Worm (Caenorhabditis elegans) whole organism, young adult: ENCODE measurements around the gene mip-1.
A peak's percentile ranks its signal among the peaks of the same experiment; 100 is the strongest.

Experiments
- B0261.1 ChIP-seq: sonication (generic microtip); optimal IDR thresholded peaks from 2 replicates; lab custom pipeline; 2016; ENCODE audit warnings: mild to moderate bottlenecking, missing genetic modification characterization, moderate library complexity, missing compliant biosample characterization
- F22D6.2 ChIP-seq: sonication (generic microtip); optimal IDR thresholded peaks from 2 replicates; lab custom pipeline; 2016; ENCODE audit warnings: mild to moderate bottlenecking, missing genetic modification characterization, missing compliant biosample characterization
- F37B4.10 ChIP-seq: fragments of 200-800 bp; sonication (Bioruptor generic); IDR thresholded peaks from 2 replicates; pipeline ENCODE4 v1.3.6; 2022; ENCODE audit warnings: missing genetic modification characterization, missing compliant biosample characterization
- F49E8.2 ChIP-seq: sonication (generic microtip); optimal IDR thresholded peaks from 3 replicates; lab custom pipeline; 2017; ENCODE audit warnings: missing genetic modification characterization, mild to moderate bottlenecking, missing compliant biosample characterization, antibody characterized with exemption, moderate library complexity; ENCODE audit not compliant: insufficient read depth
- F52B5.7 ChIP-seq: sonication (generic microtip); optimal IDR thresholded peaks from 2 replicates; lab custom pipeline; 2016; ENCODE audit warnings: mild to moderate bottlenecking, missing genetic modification characterization, missing compliant biosample characterization
- F55B11.4 ChIP-seq: sonication (generic microtip); optimal IDR thresholded peaks from 2 replicates; lab custom pipeline; 2016; ENCODE audit warnings: missing compliant biosample characterization, missing genetic modification characterization, borderline replicate concordance; ENCODE audit not compliant: insufficient read depth
- F57C9.4 ChIP-seq: sonication (generic microtip); optimal IDR thresholded peaks from 2 replicates; lab custom pipeline; 2017; ENCODE audit warnings: mild to moderate bottlenecking, missing genetic modification characterization, missing compliant biosample characterization
- Y67H2A.10 ChIP-seq: fragments of 200-800 bp; sonication (Bioruptor generic); conservative IDR thresholded peaks from 2 replicates; pipeline ENCODE4 v1.3.6; 2022; ENCODE audit warnings: missing genetic modification reagents, missing genetic modification characterization, missing compliant biosample characterization
- aptf-2 ChIP-seq: fragments of 200-800 bp; sonication (Bioruptor generic); conservative IDR thresholded peaks from 2 replicates; pipeline ENCODE4 v1.3.6; 2022; ENCODE audit warnings: missing genetic modification reagents, missing genetic modification characterization, missing compliant biosample characterization
- aptf-3 ChIP-seq: fragments of 200-800 bp; sonication (Bioruptor generic); IDR thresholded peaks from 2 replicates; pipeline ENCODE4 v1.3.6; 2022; ENCODE audit warnings: missing genetic modification characterization, missing compliant biosample characterization
- atf-7 ChIP-seq: sonication (generic microtip); optimal IDR thresholded peaks from 2 replicates; lab custom pipeline; 2017; ENCODE audit warnings: mild to moderate bottlenecking, missing genetic modification characterization, missing compliant biosample characterization
- attf-3 ChIP-seq: fragments of 200-800 bp; sonication (Bioruptor generic); conservative IDR thresholded peaks from 2 replicates; pipeline ENCODE4 v1.3.6; 2022; ENCODE audit warnings: missing genetic modification reagents, missing genetic modification characterization, missing compliant biosample characterization
- bed-1 ChIP-seq: fragments of 200-800 bp; sonication (Bioruptor generic); IDR thresholded peaks from 2 replicates; pipeline ENCODE4 v1.3.6; 2022; ENCODE audit warnings: missing genetic modification reagents, missing genetic modification characterization, missing compliant biosample characterization
- ccch-3 ChIP-seq: fragments of 200-800 bp; sonication (Bioruptor generic); optimal IDR thresholded peaks from 2 replicates; lab custom pipeline; 2018; ENCODE audit warnings: mild to moderate bottlenecking, missing genetic modification characterization, missing compliant biosample characterization
- cebp-1 ChIP-seq, 2 experiments: fragments of 200-800 bp in 1 of 2; sonication (Bioruptor generic) in 1 of 2; sonication (generic microtip) in 1 of 2; IDR thresholded peaks in 1 of 2; optimal IDR thresholded peaks in 1 of 2; 2 replicates each; pipeline versions ENCODE4 v1.3.6 to Lab custom; 2017 to 2022; ENCODE audit warnings: missing compliant biosample characterization in 2 of 2, missing genetic modification characterization in 2 of 2, mild to moderate bottlenecking in 1 of 2, missing genetic modification reagents in 1 of 2, moderate library complexity in 1 of 2
- ceh-100 ChIP-seq: fragments of 200-800 bp; sonication (Bioruptor generic); IDR thresholded peaks from 2 replicates; pipeline ENCODE4 v1.3.6; 2022; ENCODE audit warnings: missing genetic modification reagents, missing genetic modification characterization, missing compliant biosample characterization
- ceh-40 ChIP-seq: fragments of 200-800 bp; sonication (Bioruptor generic); IDR thresholded peaks from 2 replicates; pipeline ENCODE4 v1.3.6; 2022; ENCODE audit warnings: missing genetic modification characterization, missing compliant biosample characterization
- ceh-79 ChIP-seq: sonication (generic microtip); optimal IDR thresholded peaks from 2 replicates; lab custom pipeline; 2017; ENCODE audit warnings: mild to moderate bottlenecking, missing genetic modification characterization, missing compliant biosample characterization
- ceh-91 ChIP-seq: fragments of 200-800 bp; sonication (Bioruptor generic); IDR thresholded peaks from 2 replicates; pipeline ENCODE4 v1.3.6; 2022; ENCODE audit warnings: missing genetic modification reagents, missing genetic modification characterization, missing compliant biosample characterization
- chd-7 ChIP-seq: sonication (generic microtip); optimal IDR thresholded peaks from 2 replicates; lab custom pipeline; 2016; ENCODE audit warnings: mild to moderate bottlenecking, missing genetic modification characterization, moderate library complexity, missing compliant biosample characterization
- die-1 ChIP-seq: sonication (generic microtip); optimal IDR thresholded peaks from 2 replicates; lab custom pipeline; 2016; ENCODE audit warnings: missing genotype, mild to moderate bottlenecking, missing genetic modification characterization, missing compliant biosample characterization
- dox-1 ChIP-seq: fragments of 200-800 bp; sonication (Bioruptor generic); IDR thresholded peaks from 2 replicates; pipeline ENCODE4 v1.3.6; 2022; ENCODE audit warnings: missing genetic modification reagents, missing genetic modification characterization, missing compliant biosample characterization
- egl-44 ChIP-seq: fragments of 200-800 bp; sonication (Bioruptor generic); IDR thresholded peaks from 2 replicates; pipeline ENCODE4 v1.3.6; 2022; ENCODE audit warnings: missing genetic modification reagents, missing genetic modification characterization, missing compliant biosample characterization
- ekl-4 ChIP-seq: fragments of 200-800 bp; sonication (Bioruptor generic); IDR thresholded peaks from 2 replicates; pipeline ENCODE4 v1.3.6; 2022; ENCODE audit warnings: missing genetic modification reagents, missing genetic modification characterization, missing compliant biosample characterization
- him-1 ChIP-seq: sonication (generic microtip); optimal IDR thresholded peaks from 2 replicates; lab custom pipeline; 2016; ENCODE audit warnings: missing genotype, missing genetic modification reagents, missing genetic modification characterization, missing compliant biosample characterization
- hlh-12 ChIP-seq: sonication (generic microtip); optimal IDR thresholded peaks from 2 replicates; lab custom pipeline; 2016; ENCODE audit warnings: missing genetic modification characterization, missing compliant biosample characterization
- hlh-26 ChIP-seq: fragments of 200-800 bp; sonication (Bioruptor generic); conservative IDR thresholded peaks from 2 replicates; pipeline ENCODE4 v1.3.6; 2022; ENCODE audit warnings: missing genetic modification reagents, missing genetic modification characterization, missing compliant biosample characterization
- lag-1 ChIP-seq: fragments of 200-800 bp; sonication (Bioruptor generic); IDR thresholded peaks from 2 replicates; pipeline ENCODE4 v1.3.6; 2022; ENCODE audit warnings: missing genetic modification reagents, missing genetic modification characterization, missing compliant biosample characterization
- lin-54 ChIP-seq: fragments of 200-800 bp; sonication (Bioruptor generic); optimal IDR thresholded peaks from 2 replicates; lab custom pipeline; 2018; ENCODE audit warnings: mild to moderate bottlenecking, missing genetic modification characterization, missing compliant biosample characterization
- lir-1 ChIP-seq: fragments of 200-800 bp; sonication (Bioruptor generic); conservative IDR thresholded peaks from 2 replicates; pipeline ENCODE4 v1.3.6; 2022; ENCODE audit warnings: missing genetic modification reagents, missing genetic modification characterization, missing compliant biosample characterization
- madf-3 ChIP-seq: fragments of 200-800 bp; sonication (Bioruptor generic); IDR thresholded peaks from 2 replicates; pipeline ENCODE4 v1.3.6; 2022; ENCODE audit warnings: missing genetic modification reagents, missing genetic modification characterization, missing compliant biosample characterization
- nfya-2 ChIP-seq: fragments of 200-800 bp; sonication (Bioruptor generic); IDR thresholded peaks from 2 replicates; pipeline ENCODE4 v1.3.6; 2022; ENCODE audit warnings: missing genetic modification reagents, missing genetic modification characterization, missing compliant biosample characterization
- nfyb-1 ChIP-seq: fragments of 200-800 bp; sonication (Bioruptor generic); IDR thresholded peaks from 2 replicates; pipeline ENCODE4 v1.3.6; 2022; ENCODE audit warnings: missing genetic modification reagents, missing genetic modification characterization, missing compliant biosample characterization
- nhr-90 ChIP-seq: sonication (generic microtip); optimal IDR thresholded peaks from 2 replicates; lab custom pipeline; 2016; ENCODE audit warnings: missing genotype, mild to moderate bottlenecking, missing genetic modification characterization, missing compliant biosample characterization
- pbrm-1 ChIP-seq: fragments of 200-800 bp; sonication (Bioruptor generic); IDR thresholded peaks from 2 replicates; pipeline ENCODE4 v1.3.6; 2022; ENCODE audit warnings: missing genetic modification reagents, missing genetic modification characterization, missing compliant biosample characterization
- rpc-1 ChIP-seq, 2 experiments: fragments of 150-350 bp in 1 of 2; sonication (generic microtip) in 1 of 2; optimal IDR thresholded peaks; 2 replicates each; lab custom pipeline; 2014 to 2018; ENCODE audit warnings: missing biosample characterization in 1 of 2, missing genetic modification characterization in 1 of 2, missing genetic modification reagents in 1 of 2, missing genotype in 1 of 2
- sdz-38 ChIP-seq: sonication (generic microtip); optimal IDR thresholded peaks from 2 replicates; lab custom pipeline; 2016; ENCODE audit warnings: missing genotype, missing genetic modification characterization, missing compliant biosample characterization
- sea-2 ChIP-seq: fragments of 200-800 bp; sonication (Bioruptor generic); IDR thresholded peaks from 2 replicates; pipeline ENCODE4 v1.3.6; 2022; ENCODE audit warnings: missing genetic modification characterization, missing compliant biosample characterization
- snpc-3.4 ChIP-seq: sonication (generic microtip); optimal IDR thresholded peaks from 2 replicates; lab custom pipeline; 2017; ENCODE audit warnings: missing genetic modification characterization, mild to moderate bottlenecking, missing compliant biosample characterization, antibody characterized with exemption, moderate library complexity, missing genotype, missing genetic modification reagents
- snpc-4 ChIP-seq, 5 experiments: fragments of 150-350 bp in 1 of 5; sonication (generic microtip) in 4 of 5; optimal IDR thresholded peaks; 2 replicates each; lab custom pipeline; 2014 to 2018; ENCODE audit warnings: missing genetic modification characterization in 5 of 5, missing biosample characterization in 3 of 5, antibody characterized with exemption in 2 of 5, mild to moderate bottlenecking in 2 of 5, missing compliant biosample characterization in 2 of 5, missing genotype in 2 of 5, moderate library complexity in 2 of 5, missing genetic modification reagents in 1 of 5
- sptf-2 ChIP-seq: fragments of 200-800 bp; sonication (Bioruptor generic); optimal IDR thresholded peaks from 2 replicates; lab custom pipeline; 2018; ENCODE audit warnings: mild to moderate bottlenecking, missing genetic modification characterization, missing compliant biosample characterization
- tbp1 ChIP-seq: fragments of 200-800 bp; sonication (Bioruptor generic); optimal IDR thresholded peaks from 2 replicates; lab custom pipeline; 2018; ENCODE audit warnings: mild to moderate bottlenecking, missing genetic modification characterization, missing compliant biosample characterization
- tlf-1 ChIP-seq: fragments of 200-800 bp; sonication (Bioruptor generic); optimal IDR thresholded peaks from 2 replicates; lab custom pipeline; 2018; ENCODE audit warnings: mild to moderate bottlenecking, missing genetic modification characterization, missing compliant biosample characterization
- unc-130 ChIP-seq: sonication (generic microtip); optimal IDR thresholded peaks from 2 replicates; lab custom pipeline; 2016; ENCODE audit warnings: missing genetic modification reagents, missing genetic modification characterization, missing compliant biosample characterization
- unc-62 ChIP-seq: fragments of 150-350 bp; optimal IDR thresholded peaks from 2 replicates; lab custom pipeline; 2014; ENCODE audit warnings: missing biosample characterization, missing genetic modification reagents, missing genetic modification characterization
- xnd-1 ChIP-seq: sonication (generic microtip); optimal IDR thresholded peaks from 2 replicates; lab custom pipeline; 2016; ENCODE audit warnings: missing genotype, missing genetic modification reagents, missing genetic modification characterization, missing compliant biosample characterization
- ztf-22 ChIP-seq: fragments of 200-800 bp; sonication (Bioruptor generic); optimal IDR thresholded peaks from 2 replicates; lab custom pipeline; 2018; ENCODE audit warnings: mild to moderate bottlenecking, missing genetic modification characterization, moderate library complexity, missing compliant biosample characterization

mip-1 gene

ce11 chrIII:4754001-4754561, 38.8 kb upstream of the mip-1 start, which contains the start of the genes rps-0 and rbg-3 (continued):
- TF ChIP-seq hlh-26 (no peak), F57C9.4 (tag; lab: Kevin White, UChicago) (no peak), ceh-40 (no peak), lir-1 (GFP tag; lab: Robert Waterston, UW) (0 out of 2 replicates have a peak, but pooled peaks have one; percentile 22), sptf-2 (GFP tag; lab: Kevin White, UChicago) (no peak), unc-62 (GFP tag; lab: Kevin White, UChicago) (no peak), ekl-4 (GFP tag; lab: Robert Waterston, UW) (peak; percentile 41), aptf-3 (no peak), F49E8.2 (peak; percentile 74), madf-3 (GFP tag; lab: Robert Waterston, UW) (0 out of 2 replicates have a peak, but pooled peaks have one; percentile 36), nfyb-1 (GFP tag; lab: Robert Waterston, UW) (peak; percentile 86), bed-1 (no peak), sdz-38 (tag; lab: Kevin White, UChicago) (no peak), die-1 (tag; lab: Kevin White, UChicago) (no peak), ceh-100 (GFP tag; lab: Robert Waterston, UW) (peak; percentile 27; the same call in 1 of the 2 replicates), lag-1 (GFP tag; lab: Robert Waterston, UW) (no peak), him-1 (tag; lab: Kevin White, UChicago) (peak; percentile 40), pbrm-1 (GFP tag; lab: Robert Waterston, UW) (peak; percentile 77), hlh-12 (tag; lab: Kevin White, UChicago) (no peak), ccch-3 (GFP tag; lab: Kevin White, UChicago) (no peak), chd-7 (tag; lab: Kevin White, UChicago) (no peak), atf-7 (tag; lab: Kevin White, UChicago) (no peak), snpc-3.4 (tag; lab: Kevin White, UChicago) (peak; percentile 91), aptf-2 (GFP tag; lab: Robert Waterston, UW) (no peak), F55B11.4 (no peak), F22D6.2 (tag; lab: Kevin White, UChicago) (no peak), egl-44 (GFP tag; lab: Robert Waterston, UW) (no peak), ztf-22 (GFP tag; lab: Kevin White, UChicago) (no peak), ceh-91 (GFP tag; lab: Robert Waterston, UW) (peak; percentile 81), cebp-1 (GFP tag; IDR thresholded peaks at IDR 0.05; lab: Robert Waterston, UW) (no peak), cebp-1 (tag; optimal IDR thresholded peaks at IDR 0.05; lab: Kevin White, UChicago) (peak; percentile 80), F37B4.10 (no peak), nhr-90 (tag; lab: Kevin White, UChicago) (no peak), snpc-4 (GFP tag; optimal IDR thresholded peaks at IDR 0.05; lab: Kevin White, UChicago) (no peak), snpc-4 (tag; optimal IDR thresholded peaks at IDR 0.05; lab: Kevin White, UChicago) (peak in 3 of 4 experiments; percentile 53 to 74 (median 61)), attf-3 (GFP tag; lab: Robert Waterston, UW) (peak; percentile 48; the same call in 1 of the 2 replicates), unc-130 (GFP tag; lab: Kevin White, UChicago) (peak; percentile 44), nfya-2 (GFP tag; lab: Robert Waterston, UW) (no peak), lin-54 (GFP tag; lab: Kevin White, UChicago) (peak; percentile 89), rpc-1 (optimal IDR thresholded peaks at IDR 0.05; lab: Kevin White, UChicago) (no peak), rpc-1 (tag; optimal IDR thresholded peaks at IDR 0.05; lab: Kevin White, UChicago) (no peak), xnd-1 (tag; lab: Kevin White, UChicago) (peak; percentile 20), F52B5.7 (tag; lab: Kevin White, UChicago) (no peak), sea-2 (GFP tag; lab: Robert Waterston, UW) (no peak), B0261.1 (tag; lab: Kevin White, UChicago) (no peak), tbp1 (GFP tag; lab: Kevin White, UChicago) (peak; percentile 64), tlf-1 (GFP tag; lab: Kevin White, UChicago) (peak; percentile 88), dox-1 (GFP tag; lab: Robert Waterston, UW) (peak; percentile 87), ceh-79 (tag; lab: Kevin White, UChicago) (no peak), Y67H2A.10 (GFP tag; lab: Robert Waterston, UW) (peak; percentile 57; the same call in 1 of the 2 replicates)
